Fruit fly (Drosophila melanogaster) whole organism, embryonic: ENCODE measurements around the gene Rpn1.

ENCODE experiments used
- Ada2b ChIP-seq: fragments of 200-800 bp; sonication (Bioruptor generic); IDR thresholded peaks from 2 replicates; pipeline ENCODE4 v1.3.6; 2022; ENCODE audit warnings: missing biosample characterization, missing genetic modification characterization
- CG10462 ChIP-seq: fragments of 200-800 bp; sonication (Bioruptor generic); optimal IDR thresholded peaks from 2 replicates; lab custom pipeline; 2016; ENCODE audit warnings: missing biosample characterization, missing genetic modification characterization
- CG12236 ChIP-seq: fragments of 200-800 bp; sonication (Bioruptor generic); optimal IDR thresholded peaks from 2 replicates; lab custom pipeline; 2016; ENCODE audit warnings: missing biosample characterization, missing genetic modification characterization
- CG13424 ChIP-seq: fragments of 200-800 bp; sonication (Bioruptor generic); optimal IDR thresholded peaks from 2 replicates; lab custom pipeline; 2019; ENCODE audit warnings: missing biosample characterization, mild to moderate bottlenecking, missing genetic modification characterization, moderate library complexity
- CG14050 ChIP-seq: fragments of 200-800 bp; sonication (Bioruptor generic); IDR thresholded peaks from 3 replicates; pipeline ENCODE4 v1.3.6; 2022; ENCODE audit warnings: missing biosample characterization, missing genetic modification characterization
- CG14710 ChIP-seq: fragments of 200-800 bp; sonication (Bioruptor generic); optimal IDR thresholded peaks from 3 replicates; lab custom pipeline; 2019; ENCODE audit warnings: missing biosample characterization, mild to moderate bottlenecking, missing genetic modification characterization, moderate library complexity
- CG15011 ChIP-seq: fragments of 200-800 bp; sonication (Bioruptor generic); optimal IDR thresholded peaks from 3 replicates; lab custom pipeline; 2018; ENCODE audit warnings: missing biosample characterization, mild to moderate bottlenecking, missing genetic modification characterization
- CG16815 ChIP-seq: fragments of 200-800 bp; sonication (Bioruptor generic); optimal IDR thresholded peaks from 3 replicates; lab custom pipeline; 2017; ENCODE audit warnings: missing biosample characterization, mild to moderate bottlenecking, missing genetic modification characterization
- CG1832 ChIP-seq: fragments of 200-800 bp; sonication (Bioruptor generic); optimal IDR thresholded peaks from 2 replicates; lab custom pipeline; 2017; ENCODE audit warnings: missing biosample characterization, mild to moderate bottlenecking, missing genetic modification characterization, inconsistent platforms
- CG32532 ChIP-seq: fragments of 200-800 bp; sonication (Bioruptor generic); IDR thresholded peaks from 2 replicates; pipeline ENCODE4 v1.3.6; 2022; ENCODE audit warnings: missing biosample characterization, missing genetic modification characterization
- CG6272 ChIP-seq: fragments of 200-800 bp; sonication (Bioruptor generic); IDR thresholded peaks from 2 replicates; pipeline ENCODE4 v1.3.6; 2022; ENCODE audit warnings: missing biosample characterization, missing genetic modification characterization
- CG8478 ChIP-seq: fragments of >200 bp; optimal IDR thresholded peaks from 2 replicates; lab custom pipeline; 2018
- CG9727 ChIP-seq: fragments of 200-800 bp; sonication (Bioruptor generic); optimal IDR thresholded peaks from 3 replicates; lab custom pipeline; 2017; ENCODE audit warnings: missing biosample characterization, mild to moderate bottlenecking, missing genetic modification characterization
- D ChIP-seq, 2 experiments: fragments of 200-800 bp in 1 of 2; fragments of >200 bp in 1 of 2; sonication (Bioruptor generic) in 1 of 2; optimal IDR thresholded peaks; 2 replicates in 1 of 2; 3 replicates in 1 of 2; lab custom pipeline; 2017; ENCODE audit warnings: mild to moderate bottlenecking in 1 of 2, missing biosample characterization in 1 of 2, missing genetic modification characterization in 1 of 2, missing genetic modification reagents in 1 of 2
- Doc3 ChIP-seq: fragments of 200-800 bp; sonication (Bioruptor generic); IDR thresholded peaks from 3 replicates; pipeline ENCODE4 v1.3.6; 2022; ENCODE audit warnings: missing biosample characterization, missing genetic modification characterization; ENCODE audit not compliant: partially characterized antibody
- E2f1 ChIP-seq: fragments of 200-800 bp; sonication (Bioruptor generic); IDR thresholded peaks from 2 replicates; pipeline ENCODE4 v1.3.6; 2022; ENCODE audit warnings: missing biosample characterization, missing genetic modification characterization
- Gug ChIP-seq: fragments of 200-800 bp; sonication (Bioruptor generic); IDR thresholded peaks from 4 replicates; pipeline ENCODE4 v1.3.6; 2022; ENCODE audit warnings: missing biosample characterization, missing genetic modification characterization
- HmgD ChIP-seq: fragments of 200-800 bp; sonication (Bioruptor generic); optimal IDR thresholded peaks from 3 replicates; lab custom pipeline; 2016; ENCODE audit warnings: missing biosample characterization, missing genetic modification characterization
- HmgZ ChIP-seq: fragments of 200-800 bp; sonication (Bioruptor generic); optimal IDR thresholded peaks from 2 replicates; lab custom pipeline; 2018; ENCODE audit warnings: missing biosample characterization, mild to moderate bottlenecking, missing genetic modification characterization
- Jarid2 ChIP-seq: fragments of 200-800 bp; sonication (Bioruptor generic); optimal IDR thresholded peaks from 3 replicates; lab custom pipeline; 2017; ENCODE audit warnings: mild to moderate bottlenecking, missing biosample characterization, missing genetic modification reagents, missing genetic modification characterization
- Myb ChIP-seq: fragments of 200-800 bp; sonication (Bioruptor generic); optimal IDR thresholded peaks from 2 replicates; lab custom pipeline; 2016; ENCODE audit warnings: missing biosample characterization, missing genetic modification characterization
- Nf-YB ChIP-seq: fragments of 200-800 bp; sonication (Bioruptor generic); optimal IDR thresholded peaks from 3 replicates; lab custom pipeline; 2019; ENCODE audit warnings: missing biosample characterization, mild to moderate bottlenecking, missing genetic modification characterization, moderate library complexity
- Pdp1 ChIP-seq, 2 experiments: fragments of 200-800 bp; sonication (Bioruptor generic); optimal IDR thresholded peaks; 3 replicates each; lab custom pipeline; 2016; ENCODE audit warnings: missing biosample characterization in 2 of 2, missing genetic modification characterization in 2 of 2, mild to moderate bottlenecking in 1 of 2, moderate library complexity in 1 of 2
- Side ChIP-seq: fragments of 200-800 bp; sonication (Bioruptor generic); optimal IDR thresholded peaks from 2 replicates; lab custom pipeline; 2016; ENCODE audit warnings: missing biosample characterization, missing genetic modification characterization
- Spps ChIP-seq: fragments of 200-800 bp; sonication (Bioruptor generic); optimal IDR thresholded peaks from 2 replicates; lab custom pipeline; 2018; ENCODE audit warnings: missing biosample characterization, mild to moderate bottlenecking, missing genetic modification characterization
- Stat92E ChIP-seq, 3 experiments: fragments of >200 bp in 2 of 3; fragments of 200-800 bp in 1 of 3; sonication (Bioruptor generic) in 1 of 3; optimal IDR thresholded peaks; 2 replicates each; lab custom pipeline; 2017 to 2019; ENCODE audit warnings: missing biosample characterization in 3 of 3, missing genetic modification characterization in 3 of 3, mild to moderate bottlenecking in 1 of 3, moderate library complexity in 1 of 3
- ci ChIP-seq: fragments of 200-800 bp; sonication (Bioruptor generic); IDR thresholded peaks from 3 replicates; pipeline ENCODE4 v1.3.6; 2022; ENCODE audit warnings: missing biosample characterization, missing genetic modification characterization
- corto ChIP-seq: fragments of 200-800 bp; sonication (Bioruptor generic); optimal IDR thresholded peaks from 2 replicates; lab custom pipeline; 2016; ENCODE audit warnings: missing biosample characterization, mild to moderate bottlenecking, missing genetic modification characterization, moderate library complexity
- dan ChIP-seq: fragments of 200-800 bp; sonication (Bioruptor generic); IDR thresholded peaks from 2 replicates; pipeline ENCODE4 v1.3.6; 2022; ENCODE audit warnings: missing biosample characterization, missing genetic modification characterization
- dmrt99B ChIP-seq: fragments of 200-800 bp; sonication (Bioruptor generic); optimal IDR thresholded peaks from 2 replicates; lab custom pipeline; 2018; ENCODE audit warnings: missing biosample characterization, mild to moderate bottlenecking, missing genetic modification characterization, moderate library complexity
- esg ChIP-seq: fragments of 200-800 bp; sonication (Bioruptor generic); conservative IDR thresholded peaks from 2 replicates; pipeline ENCODE4 v1.3.6; 2022; ENCODE audit warnings: missing biosample characterization, missing genetic modification characterization
- gcm ChIP-seq: fragments of 200-800 bp; sonication (Bioruptor generic); optimal IDR thresholded peaks from 2 replicates; lab custom pipeline; 2019; ENCODE audit warnings: missing biosample characterization, mild to moderate bottlenecking, missing genetic modification characterization, moderate library complexity
- gem ChIP-seq: fragments of 200-800 bp; sonication (Bioruptor generic); optimal IDR thresholded peaks from 2 replicates; lab custom pipeline; 2019; ENCODE audit warnings: missing biosample characterization, mild to moderate bottlenecking, missing genetic modification characterization, moderate library complexity
- gfzf ChIP-seq: fragments of 200-800 bp; sonication (Bioruptor generic); optimal IDR thresholded peaks from 2 replicates; lab custom pipeline; 2016; ENCODE audit warnings: missing biosample characterization, mild to moderate bottlenecking, missing genetic modification characterization, moderate library complexity
- grau ChIP-seq: fragments of 200-800 bp; optimal IDR thresholded peaks from 3 replicates; lab custom pipeline; 2019; ENCODE audit warnings: missing biosample characterization, mild to moderate bottlenecking, missing genetic modification characterization, moderate library complexity
- gsb ChIP-seq: fragments of 200-800 bp; sonication (Bioruptor generic); IDR thresholded peaks from 2 replicates; pipeline ENCODE4 v1.3.6; 2022; ENCODE audit warnings: missing biosample characterization, missing genetic modification characterization
- ind ChIP-seq: fragments of 200-800 bp; sonication (Bioruptor generic); optimal IDR thresholded peaks from 3 replicates; lab custom pipeline; 2016; ENCODE audit warnings: missing biosample characterization, missing genetic modification characterization
- lola ChIP-seq, 3 experiments: fragments of >200 bp in 2 of 3; fragments of 200-800 bp in 1 of 3; sonication (Bioruptor generic) in 1 of 3; optimal IDR thresholded peaks; 2 replicates each; lab custom pipeline; 2017 to 2019; ENCODE audit warnings: missing biosample characterization in 3 of 3, missing genetic modification characterization in 3 of 3, mild to moderate bottlenecking in 1 of 3, moderate library complexity in 1 of 3
- lov ChIP-seq, 2 experiments: fragments of 200-800 bp in 1 of 2; fragments of >200 bp in 1 of 2; sonication (Bioruptor generic) in 1 of 2; IDR thresholded peaks in 1 of 2; optimal IDR thresholded peaks in 1 of 2; 2 replicates in 1 of 2; 3 replicates in 1 of 2; pipeline versions ENCODE4 v1.3.6 to Lab custom; 2017 to 2022; ENCODE audit warnings: missing biosample characterization in 1 of 2, missing genetic modification characterization in 1 of 2
- luna ChIP-seq: fragments of 200-800 bp; sonication (Bioruptor generic); optimal IDR thresholded peaks from 2 replicates; lab custom pipeline; 2016; ENCODE audit warnings: missing biosample characterization, missing genetic modification characterization
- odd ChIP-seq: fragments of 200-800 bp; sonication (Bioruptor generic); optimal IDR thresholded peaks from 2 replicates; lab custom pipeline; 2017; ENCODE audit warnings: missing biosample characterization, mild to moderate bottlenecking, missing genetic modification characterization
- onecut ChIP-seq: fragments of 200-800 bp; sonication (Bioruptor generic); IDR thresholded peaks from 2 replicates; pipeline ENCODE4 v1.3.6; 2022; ENCODE audit warnings: missing biosample characterization, missing genetic modification characterization
- p53 ChIP-seq: fragments of 200-800 bp; sonication (Bioruptor generic); optimal IDR thresholded peaks from 2 replicates; lab custom pipeline; 2016; ENCODE audit warnings: missing biosample characterization, missing genetic modification characterization
- pnt ChIP-seq: fragments of 200-800 bp; sonication (Bioruptor generic); optimal IDR thresholded peaks from 3 replicates; lab custom pipeline; 2016; ENCODE audit warnings: missing biosample characterization, missing genetic modification characterization
- prd ChIP-seq, 3 experiments: fragments of >200 bp in 2 of 3; fragments of 200-800 bp in 1 of 3; sonication (Bioruptor generic) in 1 of 3; optimal IDR thresholded peaks in 2 of 3; IDR thresholded peaks in 1 of 3; 2 replicates in 2 of 3; 3 replicates in 1 of 3; pipeline versions ENCODE4 v1.3.6 to Lab custom; 2017 to 2022; ENCODE audit warnings: missing biosample characterization in 1 of 3, missing genetic modification characterization in 1 of 3
- slp2 ChIP-seq: fragments of 200-800 bp; sonication (Bioruptor generic); optimal IDR thresholded peaks from 2 replicates; lab custom pipeline; 2016; ENCODE audit warnings: missing biosample characterization, missing genetic modification characterization
- trh ChIP-seq: fragments of 200-800 bp; sonication (Bioruptor generic); optimal IDR thresholded peaks from 2 replicates; lab custom pipeline; 2016; ENCODE audit warnings: missing biosample characterization, missing genetic modification characterization
- zen2 ChIP-seq: fragments of 200-800 bp; sonication (Bioruptor generic); IDR thresholded peaks from 3 replicates; pipeline ENCODE4 v1.3.6; 2022; ENCODE audit warnings: missing biosample characterization, missing genetic modification characterization; ENCODE audit not compliant: partially characterized antibody

Rpn1 gene

DNA sequence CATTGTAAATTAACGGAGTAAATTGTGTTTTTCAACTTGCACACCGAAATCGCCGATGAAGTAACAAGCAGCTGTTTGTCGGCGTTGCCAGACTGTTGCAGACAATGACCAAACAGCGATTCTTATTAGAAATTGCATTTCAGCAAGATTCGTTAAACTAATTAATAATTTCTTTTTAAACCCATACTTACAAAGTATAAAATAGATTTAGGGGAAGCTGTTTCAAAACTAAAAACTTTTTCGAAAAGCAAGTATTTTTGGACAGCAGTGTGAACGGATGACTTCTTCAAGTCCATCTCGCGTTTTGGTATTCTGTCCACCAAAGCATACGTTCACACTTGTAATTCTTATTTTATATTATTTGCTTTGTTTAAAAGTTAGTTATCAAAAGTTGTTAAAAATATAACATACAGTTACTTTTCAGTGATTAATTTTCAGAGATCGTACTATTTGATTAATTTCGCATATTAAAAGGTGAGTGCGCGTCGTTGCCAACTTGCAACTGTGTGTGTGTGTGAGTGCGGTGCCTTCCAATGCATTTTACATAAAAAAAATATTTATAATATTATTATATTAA, 13.7 kb downstream of the Rpn1 start, which contains the start of the genes CG8004 and RhoGDI (continued):
- peak; percentile 69 for TF ChIP-seq Side (GFP tag; lab: Kevin White, UChicago)
- TF ChIP-seq dan (GFP tag; lab: Robert Waterston, UW): no peak
- no peak for TF ChIP-seq luna (GFP tag; lab: Kevin White, UChicago)
- no peak for TF ChIP-seq odd (GFP tag; lab: Kevin White, UChicago)
- peak; percentile 88 for TF ChIP-seq CG14710 (tag; lab: Kevin White, UChicago)
- no peak for TF ChIP-seq Doc3 (GFP tag; lab: Robert Waterston, UW)
- peak; percentile 69 to 95 for TF ChIP-seq Pdp1 (GFP tag; optimal IDR thresholded peaks at IDR 0.05; lab: Kevin White, UChicago)
- no peak for TF ChIP-seq Stat92E (GFP tag; optimal IDR thresholded peaks at IDR 0.05; lab: Kevin White, UChicago)
- peak; percentile 49 for TF ChIP-seq p53 (GFP tag; lab: Kevin White, UChicago)
- no peak for TF ChIP-seq CG16815 (GFP tag; lab: Kevin White, UChicago)
- TF ChIP-seq ind (GFP tag; lab: Kevin White, UChicago): peak; percentile 69
- no peak for TF ChIP-seq CG15011 (GFP tag; lab: Kevin White, UChicago)
- peak in 1 of 3 experiments; percentile 51 for TF ChIP-seq lola (GFP tag; optimal IDR thresholded peaks at IDR 0.05; lab: Kevin White, UChicago)
- TF ChIP-seq Spps (tag; lab: Kevin White, UChicago): no peak
- TF ChIP-seq CG6272 (GFP tag; lab: Robert Waterston, UW): no peak
- no peak for TF ChIP-seq Jarid2 (GFP tag; lab: Kevin White, UChicago)
- TF ChIP-seq gem (tag; lab: Kevin White, UChicago): peak; percentile 81
- no peak for TF ChIP-seq HmgD
- TF ChIP-seq HmgZ (tag; lab: Kevin White, UChicago): peak; percentile 75
- TF ChIP-seq gcm (GFP tag; lab: Kevin White, UChicago): peak; percentile 1
- TF ChIP-seq Ada2b (GFP tag; lab: Robert Waterston, UW): peak; percentile 46
- TF ChIP-seq ci: peak; percentile 67; the same call in 2 of the 3 replicates
- TF ChIP-seq D (optimal IDR thresholded peaks at IDR 0.05; lab: Kevin White, UChicago): no peak
- no peak for TF ChIP-seq D (GFP tag; optimal IDR thresholded peaks at IDR 0.05; lab: Kevin White, UChicago)
- peak; percentile 37 for TF ChIP-seq dmrt99B (tag; lab: Kevin White, UChicago)
- no peak for TF ChIP-seq CG1832 (GFP tag; lab: Kevin White, UChicago)
- peak; percentile 90 for TF ChIP-seq gfzf (GFP tag; lab: Kevin White, UChicago)
- TF ChIP-seq slp2 (GFP tag; lab: Kevin White, UChicago): peak; percentile 51
- TF ChIP-seq CG14050 (GFP tag; lab: Robert Waterston, UW): peak; percentile 43; the same call in 2 of the 3 replicates
- TF ChIP-seq esg (GFP tag; lab: Robert Waterston, UW): peak; percentile 51
- TF ChIP-seq CG32532 (GFP tag; lab: Robert Waterston, UW): peak; percentile 76
- TF ChIP-seq E2f1: peak; percentile 45
- peak; percentile 28 for TF ChIP-seq CG10462 (GFP tag; lab: Kevin White, UChicago)
- no peak for TF ChIP-seq gsb
- TF ChIP-seq onecut (GFP tag; lab: Robert Waterston, UW): no peak
- peak; percentile 32 for TF ChIP-seq Myb (GFP tag; lab: Kevin White, UChicago)
- no peak for TF ChIP-seq CG12236 (GFP tag; lab: Kevin White, UChicago)
- peak; percentile 35 for TF ChIP-seq trh (GFP tag; lab: Kevin White, UChicago)
- TF ChIP-seq lov (optimal IDR thresholded peaks at IDR 0.05; lab: Kevin White, UChicago): no peak
- TF ChIP-seq lov (GFP tag; IDR thresholded peaks at IDR 0.05; lab: Robert Waterston, UW): 0 out of 3 replicates have a peak, but pooled peaks have one; percentile 17
- peak; percentile 72 for TF ChIP-seq grau (tag; lab: Kevin White, UChicago)
- TF ChIP-seq zen2 (GFP tag; lab: Robert Waterston, UW): no peak
- TF ChIP-seq CG8478 (lab: Kevin White, UChicago): no peak
- TF ChIP-seq pnt: peak; percentile 51
- TF ChIP-seq CG13424 (tag; lab: Kevin White, UChicago): peak; percentile 74
- TF ChIP-seq CG9727 (GFP tag; lab: Kevin White, UChicago): peak; percentile 55
- peak; percentile 15 for TF ChIP-seq Nf-YB
- 0 out of 4 replicates have a peak, but pooled peaks have one; percentile 30 for TF ChIP-seq Gug (GFP tag; lab: Robert Waterston, UW)
- TF ChIP-seq corto (GFP tag; lab: Kevin White, UChicago): no peak
- TF ChIP-seq prd (optimal IDR thresholded peaks at IDR 0.05; lab: Kevin White, UChicago): no peak
- TF ChIP-seq prd (GFP tag; IDR thresholded peaks at IDR 0.05; lab: Robert Waterston, UW): peak; percentile 74
